Worm (Caenorhabditis elegans) whole organism, midembryonic: ENCODE data around the gene F44G4.3.

Source experiments
- cog-1 ChIP-seq: sonication (generic microtip); optimal IDR thresholded peaks from 2 replicates; lab custom pipeline; 2016; ENCODE audit warnings: missing genetic modification characterization, missing compliant biosample characterization
- flt-1 ChIP-seq: fragments of 200-800 bp; sonication (Bioruptor generic); IDR thresholded peaks from 2 replicates; pipeline ENCODE4 v1.3.6; 2022; ENCODE audit warnings: missing genetic modification characterization, missing compliant biosample characterization
- med-1 ChIP-seq: sonication (generic microtip); optimal IDR thresholded peaks from 2 replicates; lab custom pipeline; 2017; ENCODE audit warnings: missing genetic modification characterization, mild to moderate bottlenecking, missing compliant biosample characterization, antibody characterized with exemption, missing genetic modification reagents; ENCODE audit not compliant: insufficient read depth
- tab-1 ChIP-seq: fragments of 200-800 bp; sonication (Bioruptor generic); IDR thresholded peaks from 2 replicates; pipeline ENCODE4 v1.3.6; 2022; ENCODE audit warnings: missing genetic modification characterization, missing compliant biosample characterization
- ztf-29 ChIP-seq: fragments of 200-800 bp; sonication (Bioruptor generic); IDR thresholded peaks from 2 replicates; pipeline ENCODE4 v1.3.6; 2022; ENCODE audit warnings: missing genetic modification reagents, missing genetic modification characterization, missing compliant biosample characterization

DNA sequence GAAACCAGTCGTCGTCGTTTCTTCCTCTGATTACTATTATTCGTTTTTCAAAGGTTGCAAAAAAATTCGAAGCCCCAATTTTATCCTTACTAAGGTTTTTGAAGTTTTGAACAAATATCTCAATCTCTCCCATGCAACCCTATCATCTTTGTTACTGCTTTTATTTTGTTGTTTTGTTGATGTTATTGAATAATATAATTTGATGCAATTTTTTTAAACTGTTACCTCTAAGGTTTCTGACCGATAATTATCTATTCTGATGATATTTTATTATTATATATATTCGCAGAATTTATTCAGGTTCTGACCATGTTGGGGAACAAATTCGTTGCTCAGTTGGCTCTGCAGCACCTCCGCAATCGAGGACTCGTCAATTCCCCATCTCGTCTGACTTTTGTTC lies 1.4 kb downstream of the F44G4.3 start, which contains the start of gene ndub-2:
- TF ChIP-seq ztf-29 (GFP tag; lab: Robert Waterston, UW) (no peak), flt-1 (GFP tag; lab: Robert Waterston, UW) (no peak), tab-1 (GFP tag; lab: Robert Waterston, UW) (no peak), med-1 (no peak), cog-1 (tag; lab: Kevin White, UChicago) (no peak)
